Fruit fly (Drosophila melanogaster) whole organism, embryonic: ENCODE data around the gene Tom40.
A peak's percentile ranks its signal among the peaks of the same experiment; 100 is the strongest.

Source experiments
- Adf1 ChIP-seq: fragments of 200-800 bp; sonication (Bioruptor generic); IDR thresholded peaks from 2 replicates; pipeline ENCODE4 v1.3.6; 2022; ENCODE audit warnings: missing biosample characterization, missing genetic modification characterization
- CG10321 ChIP-seq: fragments of 200-800 bp; sonication (Bioruptor generic); IDR thresholded peaks from 2 replicates; pipeline ENCODE4 v1.3.6; 2022; ENCODE audit warnings: missing biosample characterization, missing genetic modification characterization
- CG10979 ChIP-seq: fragments of 200-800 bp; sonication (Bioruptor generic); optimal IDR thresholded peaks from 2 replicates; lab custom pipeline; 2018; ENCODE audit warnings: missing biosample characterization, mild to moderate bottlenecking, missing genetic modification characterization, moderate library complexity
- CG11695 ChIP-seq: fragments of 200-800 bp; sonication (Bioruptor generic); IDR thresholded peaks from 3 replicates; pipeline ENCODE4 v1.3.6; 2022; ENCODE audit warnings: missing biosample characterization, missing genetic modification characterization
- CG13775 ChIP-seq: fragments of 200-800 bp; sonication (Bioruptor generic); optimal IDR thresholded peaks from 3 replicates; lab custom pipeline; 2017; ENCODE audit warnings: missing biosample characterization, mild to moderate bottlenecking, missing genetic modification characterization
- CG14014 ChIP-seq: fragments of 200-800 bp; sonication (Bioruptor generic); IDR thresholded peaks from 2 replicates; pipeline ENCODE4 v1.3.6; 2022; ENCODE audit warnings: missing biosample characterization, missing genetic modification characterization
- CG14860 ChIP-seq: fragments of 200-800 bp; sonication (Bioruptor generic); IDR thresholded peaks from 3 replicates; pipeline ENCODE4 v1.3.6; 2022; ENCODE audit warnings: missing biosample characterization, missing genetic modification characterization; ENCODE audit not compliant: partially characterized antibody
- CG17186 ChIP-seq: fragments of 200-800 bp; sonication (Bioruptor generic); optimal IDR thresholded peaks from 3 replicates; lab custom pipeline; 2017; ENCODE audit warnings: missing biosample characterization, missing genetic modification reagents, missing genetic modification characterization
- CG2712 ChIP-seq: fragments of 200-800 bp; optimal IDR thresholded peaks from 3 replicates; lab custom pipeline; 2019; ENCODE audit warnings: missing biosample characterization, mild to moderate bottlenecking, missing genetic modification characterization, moderate library complexity
- CG3847 ChIP-seq: fragments of 200-800 bp; sonication (Bioruptor generic); IDR thresholded peaks from 2 replicates; pipeline ENCODE4 v1.3.6; 2022; ENCODE audit warnings: missing biosample characterization, missing genetic modification characterization
- CG42726 ChIP-seq: fragments of 200-800 bp; sonication (Bioruptor generic); IDR thresholded peaks from 2 replicates; pipeline ENCODE4 v1.3.6; 2022; ENCODE audit warnings: missing biosample characterization, missing genetic modification characterization; ENCODE audit not compliant: partially characterized antibody
- CG6254 ChIP-seq: fragments of 200-800 bp; sonication (Bioruptor generic); optimal IDR thresholded peaks from 3 replicates; lab custom pipeline; 2017; ENCODE audit warnings: mild to moderate bottlenecking, missing biosample characterization, missing genetic modification reagents, missing genetic modification characterization
- CG6272 ChIP-seq: fragments of 200-800 bp; sonication (Bioruptor generic); IDR thresholded peaks from 2 replicates; pipeline ENCODE4 v1.3.6; 2022; ENCODE audit warnings: missing biosample characterization, missing genetic modification characterization
- CG6791 ChIP-seq: fragments of 200-800 bp; sonication (Bioruptor generic); IDR thresholded peaks from 3 replicates; pipeline ENCODE4 v1.3.6; 2022; ENCODE audit warnings: missing biosample characterization, missing genetic modification characterization; ENCODE audit not compliant: partially characterized antibody
- CG7928 ChIP-seq: fragments of 200-800 bp; sonication (Bioruptor generic); optimal IDR thresholded peaks from 2 replicates; lab custom pipeline; 2017; ENCODE audit warnings: missing biosample characterization, mild to moderate bottlenecking, missing genetic modification characterization
- CTCF ChIP-seq: fragments of 200-800 bp; sonication (Bioruptor generic); optimal IDR thresholded peaks from 2 replicates; lab custom pipeline; 2017; ENCODE audit warnings: missing biosample characterization, mild to moderate bottlenecking, missing genetic modification characterization, moderate library complexity
- Dbx ChIP-seq: fragments of 200-800 bp; sonication (Bioruptor generic); IDR thresholded peaks from 3 replicates; pipeline ENCODE4 v1.3.6; 2022; ENCODE audit warnings: missing biosample characterization, missing genetic modification characterization
- Dref ChIP-seq: fragments of 200-800 bp; sonication (Bioruptor generic); IDR thresholded peaks from 2 replicates; pipeline ENCODE4 v1.3.6; 2022; ENCODE audit warnings: missing biosample characterization, missing genetic modification characterization
- Eip74EF ChIP-seq, 2 experiments: fragments of 200-800 bp in 1 of 2; fragments of >200 bp in 1 of 2; sonication (Bioruptor generic) in 1 of 2; optimal IDR thresholded peaks; 2 replicates each; lab custom pipeline; 2017 to 2019; ENCODE audit warnings: missing biosample characterization in 2 of 2, missing genetic modification characterization in 2 of 2, mild to moderate bottlenecking in 1 of 2, moderate library complexity in 1 of 2
- Gug ChIP-seq: fragments of 200-800 bp; sonication (Bioruptor generic); IDR thresholded peaks from 4 replicates; pipeline ENCODE4 v1.3.6; 2022; ENCODE audit warnings: missing biosample characterization, missing genetic modification characterization
- HHEX ChIP-seq: fragments of 200-800 bp; sonication (Bioruptor generic); optimal IDR thresholded peaks from 3 replicates; lab custom pipeline; 2017; ENCODE audit warnings: missing biosample characterization, mild to moderate bottlenecking, missing genetic modification characterization, missing genetic modification reagents
- HmgZ ChIP-seq: fragments of 200-800 bp; sonication (Bioruptor generic); optimal IDR thresholded peaks from 2 replicates; lab custom pipeline; 2018; ENCODE audit warnings: missing biosample characterization, mild to moderate bottlenecking, missing genetic modification characterization
- NC2β ChIP-seq: fragments of 200-800 bp; sonication (Bioruptor generic); optimal IDR thresholded peaks from 2 replicates; lab custom pipeline; 2016; ENCODE audit warnings: missing biosample characterization, missing genetic modification characterization
- Oaz ChIP-seq: fragments of 200-800 bp; sonication (Bioruptor generic); IDR thresholded peaks from 2 replicates; pipeline ENCODE4 v1.3.6; 2022; ENCODE audit warnings: missing biosample characterization, missing genetic modification characterization
- Oli ChIP-seq: fragments of 200-800 bp; sonication (Bioruptor generic); optimal IDR thresholded peaks from 2 replicates; lab custom pipeline; 2018; ENCODE audit warnings: missing biosample characterization, mild to moderate bottlenecking, missing genetic modification characterization, moderate library complexity
- Pdp1 ChIP-seq, 2 experiments: fragments of 200-800 bp; sonication (Bioruptor generic); optimal IDR thresholded peaks; 3 replicates each; lab custom pipeline; 2016; ENCODE audit warnings: missing biosample characterization in 2 of 2, missing genetic modification characterization in 2 of 2, mild to moderate bottlenecking in 1 of 2, moderate library complexity in 1 of 2
- ab ChIP-seq: fragments of 200-800 bp; sonication (Bioruptor generic); optimal IDR thresholded peaks from 2 replicates; lab custom pipeline; 2016; ENCODE audit warnings: missing biosample characterization, missing genetic modification characterization
- ac ChIP-seq: fragments of 200-800 bp; sonication (Bioruptor generic); optimal IDR thresholded peaks from 3 replicates; lab custom pipeline; 2017; ENCODE audit warnings: missing biosample characterization, mild to moderate bottlenecking, missing genetic modification characterization
- dmrt99B ChIP-seq: fragments of 200-800 bp; sonication (Bioruptor generic); optimal IDR thresholded peaks from 2 replicates; lab custom pipeline; 2018; ENCODE audit warnings: missing biosample characterization, mild to moderate bottlenecking, missing genetic modification characterization, moderate library complexity
- hkb ChIP-seq, 2 experiments: fragments of 200-800 bp in 1 of 2; fragments of >200 bp in 1 of 2; sonication (Bioruptor generic) in 1 of 2; IDR thresholded peaks in 1 of 2; optimal IDR thresholded peaks in 1 of 2; 2 replicates each; pipeline versions ENCODE4 v1.3.6 to Lab custom; 2017 to 2022; ENCODE audit warnings: missing biosample characterization in 1 of 2, missing genetic modification characterization in 1 of 2
- ken ChIP-seq: fragments of 200-800 bp; sonication (Bioruptor generic); IDR thresholded peaks from 3 replicates; pipeline ENCODE4 v1.3.6; 2022; ENCODE audit warnings: missing biosample characterization, missing genetic modification characterization
- lov ChIP-seq, 2 experiments: fragments of 200-800 bp in 1 of 2; fragments of >200 bp in 1 of 2; sonication (Bioruptor generic) in 1 of 2; IDR thresholded peaks in 1 of 2; optimal IDR thresholded peaks in 1 of 2; 2 replicates in 1 of 2; 3 replicates in 1 of 2; pipeline versions ENCODE4 v1.3.6 to Lab custom; 2017 to 2022; ENCODE audit warnings: missing biosample characterization in 1 of 2, missing genetic modification characterization in 1 of 2
- nerfin-1 ChIP-seq: fragments of 200-800 bp; sonication (Bioruptor generic); optimal IDR thresholded peaks from 3 replicates; lab custom pipeline; 2019; ENCODE audit warnings: missing biosample characterization, mild to moderate bottlenecking, missing genetic modification characterization, moderate library complexity
- psq ChIP-seq: fragments of 200-800 bp; sonication (Bioruptor generic); optimal IDR thresholded peaks from 2 replicates; lab custom pipeline; 2017; ENCODE audit warnings: missing biosample characterization, missing genetic modification characterization
- pzg ChIP-seq: fragments of 200-800 bp; sonication (Bioruptor generic); optimal IDR thresholded peaks from 3 replicates; lab custom pipeline; 2018; ENCODE audit warnings: missing biosample characterization, mild to moderate bottlenecking, missing genetic modification characterization, moderate library complexity
- row ChIP-seq: fragments of 200-800 bp; sonication (Bioruptor generic); IDR thresholded peaks from 3 replicates; pipeline ENCODE4 v1.3.6; 2022; ENCODE audit warnings: missing biosample characterization, missing genetic modification characterization
- sqz ChIP-seq: fragments of 200-800 bp; sonication (Bioruptor generic); optimal IDR thresholded peaks from 3 replicates; lab custom pipeline; 2018; ENCODE audit warnings: missing biosample characterization, mild to moderate bottlenecking, missing genetic modification characterization
- tio ChIP-seq: fragments of 200-800 bp; sonication (Bioruptor generic); optimal IDR thresholded peaks from 2 replicates; lab custom pipeline; 2017; ENCODE audit warnings: missing biosample characterization, missing genetic modification characterization, inconsistent platforms
- ttk ChIP-seq: fragments of 200-800 bp; sonication (Bioruptor generic); IDR thresholded peaks from 2 replicates; pipeline ENCODE4 v2.1.2; 2022; ENCODE audit warnings: missing biosample characterization, missing genetic modification characterization
- twi ChIP-seq: fragments of 200-800 bp; optimal IDR thresholded peaks from 2 replicates; lab custom pipeline; 2019; ENCODE audit warnings: missing biosample characterization, mild to moderate bottlenecking, missing genetic modification characterization, moderate library complexity
- vvl ChIP-seq: fragments of 200-800 bp; sonication (Bioruptor generic); IDR thresholded peaks from 2 replicates; pipeline ENCODE4 v1.3.6; 2022; ENCODE audit warnings: missing biosample characterization, missing genetic modification characterization
- zen2 ChIP-seq: fragments of 200-800 bp; sonication (Bioruptor generic); IDR thresholded peaks from 3 replicates; pipeline ENCODE4 v1.3.6; 2022; ENCODE audit warnings: missing biosample characterization, missing genetic modification characterization; ENCODE audit not compliant: partially characterized antibody

Tom40 gene

DNA sequence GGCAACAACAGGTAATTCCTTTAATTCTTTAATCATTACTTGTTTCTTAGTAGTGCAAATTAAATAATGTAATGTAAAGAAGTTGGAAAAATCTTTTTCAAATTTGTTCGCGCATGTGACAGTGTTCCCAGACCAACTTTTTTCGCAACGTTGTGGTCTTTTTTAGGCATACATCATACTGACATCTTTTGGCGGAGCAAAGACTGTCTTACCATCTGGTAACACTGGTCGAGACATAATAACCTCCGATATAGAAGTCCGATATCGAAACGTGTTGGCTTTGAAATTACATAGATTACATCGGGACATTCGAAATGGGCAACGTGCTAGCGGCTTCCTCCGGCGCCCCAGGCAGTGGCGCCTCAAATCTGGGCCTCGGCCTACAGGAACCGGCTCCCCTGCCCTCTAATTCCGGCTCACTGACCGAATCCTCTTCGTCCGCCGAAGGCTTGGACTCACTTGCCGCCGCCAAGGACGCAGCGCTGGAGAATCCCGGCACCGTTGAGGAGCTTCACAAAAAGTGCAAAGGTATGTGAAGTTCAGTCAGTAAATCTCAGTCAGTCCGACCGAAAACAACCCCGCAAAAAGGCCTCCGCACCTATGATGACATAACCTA, 571 bp downstream of the Tom40 start (continued):
- no peak for TF ChIP-seq Gug (GFP tag; lab: Robert Waterston, UW)
- TF ChIP-seq Oli: no peak
- no peak for TF ChIP-seq CG6254
- no peak for TF ChIP-seq CG14014 (GFP tag; lab: Robert Waterston, UW)
- TF ChIP-seq CG11695 (GFP tag; lab: Robert Waterston, UW): no peak
- 0 out of 2 replicates have a peak, but pooled peaks have one; percentile 30 for TF ChIP-seq vvl
- peak; percentile 17 for TF ChIP-seq nerfin-1
- TF ChIP-seq HmgZ (tag; lab: Kevin White, UChicago): peak; percentile 44
- TF ChIP-seq Dref: peak; percentile 53
- no peak for TF ChIP-seq lov (optimal IDR thresholded peaks at IDR 0.05; lab: Kevin White, UChicago)
- no peak for TF ChIP-seq lov (GFP tag; IDR thresholded peaks at IDR 0.05; lab: Robert Waterston, UW)
- no peak for TF ChIP-seq ac (GFP tag; lab: Kevin White, UChicago)
- no peak for TF ChIP-seq Dbx
- no peak for TF ChIP-seq CG14860 (GFP tag; lab: Robert Waterston, UW)
- no peak for TF ChIP-seq CG42726
- no peak for TF ChIP-seq NC2β
- TF ChIP-seq CG6791 (GFP tag; lab: Robert Waterston, UW): peak; percentile 39; the same call in 1 of the 3 replicates
- TF ChIP-seq psq: no peak
- 0 out of 2 replicates have a peak, but pooled peaks have one; percentile 20 for TF ChIP-seq CG3847
- TF ChIP-seq CG10321 (GFP tag; lab: Robert Waterston, UW): no peak
- no peak for TF ChIP-seq CG6272 (GFP tag; lab: Robert Waterston, UW)
- TF ChIP-seq pzg: peak; percentile 91
- TF ChIP-seq Oaz (GFP tag; lab: Robert Waterston, UW): no peak
- no peak for TF ChIP-seq dmrt99B (tag; lab: Kevin White, UChicago)
- no peak for TF ChIP-seq sqz
- TF ChIP-seq CG10979: no peak
- no peak for TF ChIP-seq zen2 (GFP tag; lab: Robert Waterston, UW)
- no peak for TF ChIP-seq CG13775
- no peak for TF ChIP-seq Eip74EF (GFP tag; optimal IDR thresholded peaks at IDR 0.05; lab: Kevin White, UChicago)
- TF ChIP-seq CG17186 (GFP tag; lab: Kevin White, UChicago): peak; percentile 18
- no peak for TF ChIP-seq ab (GFP tag; lab: Kevin White, UChicago)
- no peak for TF ChIP-seq ttk (GFP tag; lab: Robert Waterston, UW)
- TF ChIP-seq Pdp1 (GFP tag; optimal IDR thresholded peaks at IDR 0.05; lab: Kevin White, UChicago): peak in 1 of 2 experiments; percentile 88
- TF ChIP-seq CG7928 (GFP tag; lab: Kevin White, UChicago): peak; percentile 37
- no peak for TF ChIP-seq Adf1 (GFP tag; lab: Robert Waterston, UW)
- TF ChIP-seq tio: no peak
- 0 out of 3 replicates have a peak, but pooled peaks have one; percentile 14 for TF ChIP-seq row
- no peak for TF ChIP-seq HHEX (GFP tag; lab: Kevin White, UChicago)
- no peak for TF ChIP-seq twi
- peak; percentile 1 for TF ChIP-seq hkb (optimal IDR thresholded peaks at IDR 0.05; lab: Kevin White, UChicago)
- no peak for TF ChIP-seq hkb (GFP tag; IDR thresholded peaks at IDR 0.05; lab: Robert Waterston, UW)
- peak; percentile 6 for TF ChIP-seq CG2712 (tag; lab: Kevin White, UChicago)

DNA sequence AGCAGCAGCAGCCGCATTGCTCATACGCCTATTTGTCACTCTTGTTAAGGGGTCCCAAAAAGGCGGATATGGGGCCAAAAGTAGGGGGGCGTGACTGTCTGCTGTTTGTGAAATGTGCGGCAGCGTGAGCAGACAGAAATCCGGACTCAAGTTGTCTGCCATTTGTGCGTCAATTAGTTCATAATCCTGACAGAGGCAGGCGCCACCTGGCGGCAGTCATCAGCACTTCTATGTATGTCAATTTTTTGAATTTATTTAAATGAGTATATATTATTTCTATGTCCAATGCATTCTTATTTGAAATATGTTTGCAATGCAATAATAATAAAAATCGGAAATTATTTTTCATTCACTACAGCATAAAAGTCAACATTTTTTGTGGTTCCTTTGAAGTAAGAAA, 7.3 kb downstream of the Tom40 start:
- TF ChIP-seq ken: no peak
- peak; percentile 66 for TF ChIP-seq CTCF (GFP tag; lab: Kevin White, UChicago)
